Worm (Caenorhabditis elegans) whole organism, early embryonic: ENCODE data around the gene shpk-1.

Source experiments
- ama-1 ChIP-seq: fragments of 150-350 bp; optimal IDR thresholded peaks from 2 replicates; lab custom pipeline; 2014
- ceh-13 ChIP-seq: fragments of 200-800 bp; sonication (Bioruptor generic); optimal IDR thresholded peaks from 2 replicates; lab custom pipeline; 2018; ENCODE audit warnings: mild to moderate bottlenecking, missing genetic modification characterization, missing compliant biosample characterization
- ets-7 ChIP-seq: sonication (generic microtip); optimal IDR thresholded peaks from 2 replicates; lab custom pipeline; 2016; ENCODE audit warnings: missing genotype, missing genetic modification characterization, missing compliant biosample characterization
- flt-1 ChIP-seq: fragments of 200-800 bp; sonication (Bioruptor generic); IDR thresholded peaks from 2 replicates; pipeline ENCODE4 v1.3.6; 2022; ENCODE audit warnings: missing genetic modification characterization, missing compliant biosample characterization
- tbx-11 ChIP-seq: fragments of 200-800 bp; sonication (Bioruptor generic); IDR thresholded peaks from 2 replicates; pipeline ENCODE4 v1.3.6; 2022; ENCODE audit warnings: missing genetic modification characterization, missing compliant biosample characterization

DNA sequence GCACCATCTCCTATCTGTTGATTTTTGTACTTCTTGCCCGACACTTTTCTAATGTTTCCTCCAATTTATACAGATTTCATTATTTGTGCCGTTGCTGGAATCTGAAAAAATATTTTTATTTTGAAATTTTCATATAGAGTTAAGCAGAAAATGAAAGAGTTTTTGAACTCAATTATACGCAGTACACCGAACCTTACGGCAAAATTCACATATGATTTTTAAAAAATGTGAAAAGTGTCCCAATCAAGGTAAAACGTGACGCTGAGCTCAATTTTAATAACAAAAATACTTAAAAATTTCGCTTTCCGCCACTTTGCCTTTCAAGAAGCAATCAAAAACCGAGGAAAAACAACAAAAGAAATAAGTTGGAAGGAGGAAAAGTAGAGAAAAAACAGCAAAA is 22.9 kb downstream of the shpk-1 start, which contains the start of gene arrd-17:
- no peak for TF ChIP-seq ets-7 (tag; lab: Kevin White, UChicago)
- no peak for TF ChIP-seq ceh-13
- TF ChIP-seq ama-1 (lab: Kevin White, UChicago), result no peak
- no peak for TF ChIP-seq flt-1
- TF ChIP-seq tbx-11 (GFP tag; lab: Robert Waterston, UW), result no peak
